Fruit fly (Drosophila melanogaster): ENCODE results near the gene BthD.

Gene BthD

DNA sequence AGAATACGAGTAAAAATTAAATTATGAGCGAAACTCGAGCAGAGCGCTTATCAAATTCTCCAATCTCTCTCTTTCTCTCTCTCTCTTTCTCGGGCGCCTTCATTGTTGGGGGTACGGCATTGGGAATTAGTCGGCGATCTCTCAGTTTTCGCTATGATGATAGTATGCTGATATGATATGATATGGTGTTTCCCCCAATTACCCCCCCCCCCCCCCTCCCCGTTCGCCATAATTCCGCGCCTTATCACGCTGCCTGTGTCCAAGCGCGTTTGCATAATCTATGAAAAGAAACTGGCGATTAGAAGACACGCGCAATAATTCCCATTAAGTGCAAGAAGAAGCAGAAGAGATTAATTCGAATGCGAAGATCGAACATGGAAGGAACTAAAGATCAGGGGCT, 24.9 kb downstream of the BthD start:
- no peak for TF ChIP-seq CG17801 (GFP tag; optimal IDR thresholded peaks at IDR 0.05; ENCODE audit: partially characterized antibody)

DNA sequence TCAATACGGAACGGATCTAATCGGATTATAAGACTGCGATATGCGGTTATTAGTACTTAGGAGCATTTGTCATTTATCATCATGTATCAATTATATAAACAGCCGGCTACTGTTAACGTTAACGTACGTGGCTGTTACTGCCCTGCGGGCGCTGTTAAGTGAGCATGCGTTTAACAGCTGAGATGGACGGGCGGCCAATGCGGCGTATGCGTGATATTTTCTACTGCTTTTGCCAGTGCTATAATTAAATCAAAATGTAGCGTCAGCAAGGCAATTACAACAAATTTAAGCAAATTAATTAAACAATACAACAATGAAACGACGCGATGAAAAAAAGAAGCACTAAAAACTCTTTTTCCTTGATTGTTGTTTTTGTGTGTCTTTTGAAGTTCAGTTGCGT, 25.7 kb downstream of the BthD start:
- TF ChIP-seq CG17801 (GFP tag; optimal IDR thresholded peaks at IDR 0.05; ENCODE audit: partially characterized antibody) = no peak

dm6 chrX:13639998-13640691, 28.2 kb downstream of the BthD start:
- peak; percentile 97 for TF ChIP-seq CG17801 (GFP tag; optimal IDR thresholded peaks at IDR 0.05; ENCODE audit: partially characterized antibody)

- no peak for TF ChIP-seq CG17801 (GFP tag; optimal IDR thresholded peaks at IDR 0.05; ENCODE audit: partially characterized antibody)
Measured at dm6 chrX:13640692-13641011, 28.7 kb downstream of the BthD start.

dm6 chrX:13641115-13641890, 29.4 kb downstream of the BthD start:
- TF ChIP-seq CG17801 (GFP tag; optimal IDR thresholded peaks at IDR 0.05; ENCODE audit: partially characterized antibody) = peak; percentile 81

DNA sequence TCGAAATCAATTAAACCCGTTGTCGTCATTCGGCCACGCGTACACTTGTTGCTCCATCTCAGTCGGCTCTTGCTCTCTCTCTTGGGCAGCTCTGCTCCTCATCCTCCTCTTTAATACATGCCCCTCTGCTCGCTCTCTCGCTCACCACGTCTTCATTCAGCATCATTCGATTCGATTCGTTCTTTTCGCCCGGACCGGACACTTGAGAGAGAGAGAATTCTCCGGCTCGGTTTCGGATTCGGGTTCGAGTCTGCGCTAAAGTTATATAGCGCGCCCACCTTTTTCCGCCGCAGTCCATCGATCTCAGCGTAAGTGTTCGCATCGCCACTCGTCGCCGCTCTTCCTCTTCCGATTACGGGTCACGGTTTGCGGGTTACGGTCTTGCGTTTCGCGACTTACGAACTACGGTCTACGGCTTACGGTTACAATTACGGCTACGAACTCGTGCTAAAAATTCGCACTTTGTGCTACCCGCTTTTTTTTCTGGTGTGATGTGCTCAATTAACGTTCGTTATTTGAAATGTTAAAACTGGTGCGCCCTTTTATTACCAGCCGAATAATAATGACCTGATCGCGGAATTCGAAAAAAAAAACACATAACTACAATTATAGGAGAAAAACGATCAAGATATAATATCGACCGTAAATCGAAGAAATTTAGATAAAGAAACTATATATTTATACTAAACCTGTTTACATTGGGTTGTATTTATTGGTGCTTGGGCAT, 30.1 kb downstream of the BthD start:
- peak; percentile 8 for TF ChIP-seq CG17801 (GFP tag; optimal IDR thresholded peaks at IDR 0.05; ENCODE audit: partially characterized antibody)

dm6 chrX:13643961-13644360, 32.0 kb downstream of the BthD start:
- TF ChIP-seq CG17801 (GFP tag; optimal IDR thresholded peaks at IDR 0.05; ENCODE audit: partially characterized antibody) = no peak

dm6 chrX:13644696-13645393, 32.9 kb downstream of the BthD start:
- peak; percentile 52 for TF ChIP-seq CG17801 (GFP tag; optimal IDR thresholded peaks at IDR 0.05; ENCODE audit: partially characterized antibody)

- TF ChIP-seq CG17801 (GFP tag; optimal IDR thresholded peaks at IDR 0.05; ENCODE audit: partially characterized antibody) = no peak
Measured at dm6 chrX:13646175-13646574, 34.2 kb downstream of the BthD start.

dm6 chrX:13648819-13649218, 36.9 kb downstream of the BthD start:
- TF ChIP-seq CG17801 (GFP tag; optimal IDR thresholded peaks at IDR 0.05; ENCODE audit: partially characterized antibody) = no peak

- TF ChIP-seq CG17801 (GFP tag; optimal IDR thresholded peaks at IDR 0.05; ENCODE audit: partially characterized antibody) = no peak
Measured at dm6 chrX:13649801-13650200, 37.9 kb downstream of the BthD start.

- no peak for TF ChIP-seq CG17801 (GFP tag; optimal IDR thresholded peaks at IDR 0.05; ENCODE audit: partially characterized antibody)
Measured at dm6 chrX:13651170-13651569, 39.2 kb downstream of the BthD start.

Measured in ovary, adult (tissue).